Fruit fly (Drosophila melanogaster): ENCODE data around the gene ChAT.
A peak's percentile ranks its signal among the peaks of the same experiment; 100 is the strongest.

Gene ChAT

DNA sequence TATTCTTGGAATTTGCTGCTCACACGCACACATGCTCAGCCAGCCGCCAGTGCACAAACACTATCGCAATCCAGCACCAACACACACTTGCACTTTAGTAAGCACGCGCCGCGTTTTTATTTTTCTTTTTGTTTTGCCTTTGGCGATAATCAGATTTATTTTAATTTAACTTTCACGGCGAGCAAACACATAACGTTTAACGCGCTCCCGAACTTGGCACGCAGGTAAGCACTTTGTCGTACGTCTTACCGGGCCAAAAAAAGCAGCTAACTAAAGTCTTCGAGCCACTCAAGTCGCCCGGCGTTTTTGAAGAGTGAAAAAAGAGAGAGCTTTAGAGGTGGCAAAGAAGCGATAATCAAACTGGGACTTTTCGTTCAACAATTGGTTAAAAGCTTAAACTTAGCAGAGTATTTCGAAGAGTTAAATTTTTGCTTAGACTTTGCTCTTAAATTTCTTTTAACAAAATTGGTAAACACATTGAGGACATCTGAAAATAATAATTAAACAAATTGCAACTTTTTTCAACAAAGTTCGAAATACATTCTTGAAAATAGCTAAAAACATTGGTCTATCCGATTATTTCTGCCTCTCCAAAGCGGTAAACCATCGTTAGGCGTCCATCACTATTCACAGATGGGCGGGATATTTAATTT, 38.1 kb downstream of the ChAT start, which contains the start of gene Mekk1 (continued):
- no peak for TF ChIP-seq jing (GFP tag; optimal IDR thresholded peaks at IDR 0.05)
- peak; percentile 63; the same call in 1 of the 3 replicates for TF ChIP-seq hb (GFP tag; IDR thresholded peaks at IDR 0.05; ENCODE audit: partially characterized antibody)
- TF ChIP-seq Lhr (GFP tag; optimal IDR thresholded peaks at IDR 0.05), result no peak
- peak; percentile 43 for TF ChIP-seq Sox100B (GFP tag; optimal IDR thresholded peaks at IDR 0.05)
- peak; percentile 51 for TF ChIP-seq CG7786 (GFP tag; optimal IDR thresholded peaks at IDR 0.05)
- TF ChIP-seq HHEX (GFP tag; optimal IDR thresholded peaks at IDR 0.05), result peak; percentile 13
- TF ChIP-seq CG1792 (GFP tag; optimal IDR thresholded peaks at IDR 0.05), result peak; percentile 35
- peak; percentile 22 for TF ChIP-seq kay (GFP tag; optimal IDR thresholded peaks at IDR 0.05)
- TF ChIP-seq Kr (GFP tag; optimal IDR thresholded peaks at IDR 0.05), result no peak
- peak; percentile 45 for TF ChIP-seq Myb (GFP tag; optimal IDR thresholded peaks at IDR 0.05)
- peak; percentile 69 for TF ChIP-seq cg (GFP tag; optimal IDR thresholded peaks at IDR 0.05)

DNA sequence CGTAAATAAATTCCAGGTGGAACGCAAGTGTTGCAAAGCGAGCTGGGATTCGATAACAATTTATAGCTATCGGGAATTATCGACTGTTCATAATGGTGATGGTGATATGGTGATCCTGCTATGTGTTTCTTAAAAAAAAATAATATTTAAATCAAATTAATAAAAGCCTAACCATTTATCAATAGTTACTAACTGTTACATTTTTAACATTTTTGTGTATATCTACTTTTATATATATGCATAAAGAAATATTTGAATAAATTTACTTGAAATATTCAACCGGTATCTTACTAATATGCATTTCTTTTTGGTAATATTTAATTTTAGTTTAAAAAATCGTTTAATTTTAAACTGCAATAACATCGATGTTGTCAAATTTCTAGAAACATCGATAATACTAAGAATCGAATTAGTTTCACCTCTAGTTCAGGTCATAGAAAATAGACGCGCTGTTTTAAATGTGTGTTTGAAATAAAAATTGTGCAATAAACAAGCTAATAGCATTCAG, 40.7 kb downstream of the ChAT start, which contains the start of the genes PGS1 and gwl:
TSS of gene PGS1 (minus strand) at position 81 of the 508 bp plus-strand sequence.
TSS of gene gwl (plus strand) at position 410 of the 508 bp plus-strand sequence.
- peak; percentile 82 for TF ChIP-seq ase (GFP tag; IDR thresholded peaks at IDR 0.05)
- no peak for TF ChIP-seq CG33213 (GFP tag; optimal IDR thresholded peaks at IDR 0.05)
- TF ChIP-seq CG10209 (GFP tag; optimal IDR thresholded peaks at IDR 0.05), result peak; percentile 71
- TF ChIP-seq Nf-YB (GFP tag; optimal IDR thresholded peaks at IDR 0.05), result no peak
- TF ChIP-seq salm (tag; optimal IDR thresholded peaks at IDR 0.05), result peak; percentile 8
- TF ChIP-seq ato (GFP tag; IDR thresholded peaks at IDR 0.05; ENCODE audit: partially characterized antibody), result no peak
- no peak for TF ChIP-seq Hr39 (optimal IDR thresholded peaks at IDR 0.05)
- no peak for TF ChIP-seq CG1647 (GFP tag; optimal IDR thresholded peaks at IDR 0.05)
- TF ChIP-seq nom (GFP tag; optimal IDR thresholded peaks at IDR 0.05), result no peak
- TF ChIP-seq Camta (GFP tag; optimal IDR thresholded peaks at IDR 0.05), result peak; percentile 44
- TF ChIP-seq Optix (GFP tag; IDR thresholded peaks at IDR 0.05), result no peak
- TF ChIP-seq CG17829 (tag; optimal IDR thresholded peaks at IDR 0.05), result peak; percentile 67
- TF ChIP-seq ems (GFP tag; optimal IDR thresholded peaks at IDR 0.05), result peak; percentile 33
- TF ChIP-seq CG13296 (GFP tag; optimal IDR thresholded peaks at IDR 0.05), result peak; percentile 45
- no peak for TF ChIP-seq ac (GFP tag; optimal IDR thresholded peaks at IDR 0.05)
- TF ChIP-seq Ptx1 (GFP tag; IDR thresholded peaks at IDR 0.05), result peak; percentile 86
- peak; percentile 82 for TF ChIP-seq CG12659 (GFP tag; optimal IDR thresholded peaks at IDR 0.05)
- peak; percentile 80 for TF ChIP-seq CG11695 (GFP tag; IDR thresholded peaks at IDR 0.05)
- TF ChIP-seq CG9797 (GFP tag; optimal IDR thresholded peaks at IDR 0.05), result no peak
- TF ChIP-seq HHEX (GFP tag; optimal IDR thresholded peaks at IDR 0.05), result peak; percentile 7
- peak; percentile 29 for TF ChIP-seq jumu (GFP tag; optimal IDR thresholded peaks at IDR 0.05)
- peak; percentile 84 for TF ChIP-seq Hr3 (GFP tag; optimal IDR thresholded peaks at IDR 0.05)
- TF ChIP-seq Max (GFP tag; optimal IDR thresholded peaks at IDR 0.05), result peak; percentile 56
- TF ChIP-seq unc-4 (GFP tag; IDR thresholded peaks at IDR 0.05; ENCODE audit: partially characterized antibody), result peak; percentile 69
- peak; percentile 81 for TF ChIP-seq al (GFP tag; IDR thresholded peaks at IDR 0.05)
- peak; percentile 42 for TF ChIP-seq CG6765 (GFP tag; optimal IDR thresholded peaks at IDR 0.05)
- peak; percentile 49; the same call in 1 of the 2 replicates for TF ChIP-seq toy (GFP tag; IDR thresholded peaks at IDR 0.05)
- TF ChIP-seq en (GFP tag; optimal IDR thresholded peaks at IDR 0.05), result no peak
- no peak for TF ChIP-seq Trl (optimal IDR thresholded peaks at IDR 0.05)
- TF ChIP-seq Trl (GFP tag; optimal IDR thresholded peaks at IDR 0.05), result no peak
- TF ChIP-seq Rx (GFP tag; IDR thresholded peaks at IDR 0.05), result peak; percentile 46; the same call in 1 of the 2 replicates
- TF ChIP-seq NFAT (GFP tag; IDR thresholded peaks at IDR 0.05), result peak; percentile 64
- TF ChIP-seq Aef1 (GFP tag; IDR thresholded peaks at IDR 0.05), result peak; percentile 76
- peak; percentile 51 for TF ChIP-seq zen (tag; optimal IDR thresholded peaks at IDR 0.05)
- peak; percentile 64 for TF ChIP-seq CG4820 (GFP tag; optimal IDR thresholded peaks at IDR 0.05)
- peak; percentile 70 for TF ChIP-seq CG17328 (GFP tag; IDR thresholded peaks at IDR 0.05)
- TF ChIP-seq H2.0 (GFP tag; IDR thresholded peaks at IDR 0.05), result peak; percentile 75
- no peak for TF ChIP-seq hth (optimal IDR thresholded peaks at IDR 0.05)
- no peak for TF ChIP-seq h (optimal IDR thresholded peaks at IDR 0.05)
- peak; percentile 16 for TF ChIP-seq CG16863 (GFP tag; optimal IDR thresholded peaks at IDR 0.05)
- TF ChIP-seq CG8478 (optimal IDR thresholded peaks at IDR 0.05), result no peak

All from whole organism, embryonic.